Worm (Caenorhabditis elegans): ENCODE data around the gene AC7.3.

The AC7.3 gene

ce11 chrIV:5063297-5063696 lies 48.3 kb upstream of the AC7.3 start (continued):
- TF ChIP-seq daf-8 (GFP tag; IDR thresholded peaks at IDR 0.05) (no peak), mep-1 (tag; optimal IDR thresholded peaks at IDR 0.05) (no peak), nhr-42 (GFP tag; IDR thresholded peaks at IDR 0.05) (no peak), aha-1 (tag) (no peak), dpl-1 (GFP tag; optimal IDR thresholded peaks at IDR 0.05) (no peak), tra-1 (GFP tag; IDR thresholded peaks at IDR 0.05) (no peak), ctbp-1 (GFP tag; IDR thresholded peaks at IDR 0.05) (no peak), zag-1 (tag; optimal IDR thresholded peaks at IDR 0.05) (no peak), lim-7 (GFP tag; IDR thresholded peaks at IDR 0.05) (no peak), duxl-1 (tag; optimal IDR thresholded peaks at IDR 0.05; ENCODE audit: poor library complexity) (no peak), F49E8.2 (tag; optimal IDR thresholded peaks at IDR 0.05; ENCODE audit: borderline replicate concordance) (peak; percentile 1), gei-8 (GFP tag; optimal IDR thresholded peaks at IDR 0.05) (no peak), arid-1 (GFP tag; conservative IDR thresholded peaks at IDR 0.05) (no peak), nhr-76 (tag; optimal IDR thresholded peaks at IDR 0.05) (no peak), mdt-29 (GFP tag; IDR thresholded peaks at IDR 0.05) (peak; percentile 63; the same call in 1 of the 2 replicates), ceh-62 (tag; optimal IDR thresholded peaks at IDR 0.05) (no peak), lir-3 (tag; optimal IDR thresholded peaks at IDR 0.05) (no peak), hlh-30 (tag; optimal IDR thresholded peaks at IDR 0.05; ENCODE audit: insufficient read depth) (no peak), R02D3.7 (tag; optimal IDR thresholded peaks at IDR 0.05) (no peak), fkh-10 (GFP tag; optimal IDR thresholded peaks at IDR 0.05) (no peak), zfp-2 (tag; optimal IDR thresholded peaks at IDR 0.05) (no peak), rbr-2 (tag; optimal IDR thresholded peaks at IDR 0.05) (no peak), nhr-102 (tag; optimal IDR thresholded peaks at IDR 0.05) (peak; percentile 50), zip-2 (tag; optimal IDR thresholded peaks at IDR 0.05) (no peak), T26A8.4 (GFP tag; IDR thresholded peaks at IDR 0.05) (peak; percentile 47), hlh-11 (tag; optimal IDR thresholded peaks at IDR 0.05) (peak; percentile 5), vab-7 (GFP tag; IDR thresholded peaks at IDR 0.05) (no peak), ztf-11 (tag; optimal IDR thresholded peaks at IDR 0.05) (no peak), mdl-1 (tag; optimal IDR thresholded peaks at IDR 0.05) (no peak), ZK337.2 (GFP tag; IDR thresholded peaks at IDR 0.05) (no peak), D1046.2 (GFP tag; IDR thresholded peaks at IDR 0.05) (no peak), spr-3 (GFP tag; optimal IDR thresholded peaks at IDR 0.05) (no peak), saeg-2 (GFP tag; IDR thresholded peaks at IDR 0.05) (no peak), ama-1 (optimal IDR thresholded peaks at IDR 0.05) (no peak), lin-1 (GFP tag; IDR thresholded peaks at IDR 0.05) (no peak), snpc-4 (tag; optimal IDR thresholded peaks at IDR 0.05) (peak; percentile 80), spr-1 (tag; optimal IDR thresholded peaks at IDR 0.05) (no peak), unc-39 (tag; optimal IDR thresholded peaks at IDR 0.05) (no peak), skn-1 (tag; optimal IDR thresholded peaks at IDR 0.05) (no peak), lin-13 (GFP tag; optimal IDR thresholded peaks at IDR 0.05) (no peak), Y5F2A.4 (GFP tag; optimal IDR thresholded peaks at IDR 0.05) (no peak), mxl-3 (GFP tag; optimal IDR thresholded peaks at IDR 0.05) (no peak), lsy-2 (tag; optimal IDR thresholded peaks at IDR 0.05) (no peak), Y105C5A.15 (GFP tag; IDR thresholded peaks at IDR 0.05) (0 out of 2 replicates have a peak, but pooled peaks have one; percentile 35), attf-4 (tag; optimal IDR thresholded peaks at IDR 0.05) (no peak), ceh-20 (GFP tag; IDR thresholded peaks at IDR 0.05) (no peak), nhr-28 (tag; optimal IDR thresholded peaks at IDR 0.05) (no peak), hmg-1.1 (GFP tag; IDR thresholded peaks at IDR 0.05) (no peak)
